Worm (Caenorhabditis elegans) whole organism, L2 larva: ENCODE data around the gene str-89.

ENCODE experiments used
- fos-1 ChIP-seq: fragments of 150-350 bp; optimal IDR thresholded peaks from 2 replicates; lab custom pipeline; 2014; ENCODE audit warnings: missing biosample characterization, missing genetic modification characterization
- nhr-129 ChIP-seq: fragments of 150-350 bp; optimal IDR thresholded peaks from 2 replicates; lab custom pipeline; 2014; ENCODE audit warnings: missing biosample characterization, missing genetic modification characterization
- unc-39 ChIP-seq: fragments of 150-350 bp; optimal IDR thresholded peaks from 2 replicates; lab custom pipeline; 2014; ENCODE audit warnings: missing biosample characterization, missing genetic modification characterization
- ztf-4 ChIP-seq: fragments of 150-350 bp; optimal IDR thresholded peaks from 2 replicates; lab custom pipeline; 2014; ENCODE audit warnings: missing biosample characterization, missing genetic modification characterization

DNA sequence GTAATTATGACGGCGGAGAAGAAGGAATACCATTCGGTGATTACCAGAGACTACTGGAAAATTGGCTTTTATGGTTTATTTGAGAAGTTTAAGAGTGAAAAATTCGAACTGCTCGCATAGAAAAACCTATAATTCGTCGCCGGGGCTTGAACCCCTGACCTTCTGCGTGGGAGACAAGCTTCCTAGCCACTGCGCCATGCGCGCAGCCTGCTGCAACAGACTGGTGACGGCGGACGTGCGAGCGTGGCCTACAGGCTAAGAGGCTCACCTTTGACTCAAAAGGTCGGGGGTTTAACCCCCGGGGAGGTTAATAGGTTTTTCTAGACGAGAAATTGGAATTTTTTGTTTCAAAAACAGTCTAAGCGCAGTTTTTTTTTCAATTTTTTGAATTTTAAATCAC is 4.3 kb upstream of the str-89 start:
- TF ChIP-seq unc-39 (tag; lab: Kevin White, UChicago) (no peak), ztf-4 (tag; lab: Kevin White, UChicago) (no peak), fos-1 (tag; lab: Kevin White, UChicago) (no peak), nhr-129 (tag; lab: Kevin White, UChicago) (no peak)
